Worm (Caenorhabditis elegans) whole organism, L4 larva: Measurements from ENCODE around the gene acl-13.

Experiments used
- D1046.2 ChIP-seq: fragments of 200-800 bp; sonication (Bioruptor generic); IDR thresholded peaks from 2 replicates; pipeline ENCODE4 v1.3.6; 2022; ENCODE audit warnings: missing genetic modification characterization, missing compliant biosample characterization
- F44E2.7 ChIP-seq: fragments of 200-800 bp; sonication (Bioruptor generic); IDR thresholded peaks from 2 replicates; pipeline ENCODE4 v2.1.2; 2022; ENCODE audit warnings: missing genetic modification characterization, missing compliant biosample characterization
- aly-2 ChIP-seq: sonication (generic microtip); optimal IDR thresholded peaks from 2 replicates; lab custom pipeline; 2018; ENCODE audit warnings: missing biosample characterization, missing genetic modification characterization
- arid-1 ChIP-seq: fragments of 200-800 bp; sonication (Bioruptor generic); conservative IDR thresholded peaks from 2 replicates; pipeline ENCODE4 v1.3.6; 2022; ENCODE audit warnings: missing genetic modification reagents, missing genetic modification characterization, missing compliant biosample characterization
- attf-4 ChIP-seq: sonication (generic microtip); optimal IDR thresholded peaks from 3 replicates; lab custom pipeline; 2017; ENCODE audit warnings: missing biosample characterization, missing genetic modification characterization
- ceh-44 ChIP-seq: fragments of 200-800 bp; sonication (Bioruptor generic); IDR thresholded peaks from 2 replicates; pipeline ENCODE4 v1.3.6; 2022; ENCODE audit warnings: missing genetic modification reagents, missing genetic modification characterization, missing compliant biosample characterization
- daf-16 ChIP-seq, 3 experiments: sonication (generic microtip); optimal IDR thresholded peaks; 2 replicates each; lab custom pipeline; 2016 to 2017; ENCODE audit warnings: missing genetic modification characterization in 3 of 3, missing genetic modification reagents in 3 of 3, mild to moderate bottlenecking in 2 of 3, missing compliant biosample characterization in 2 of 3, missing biosample characterization in 1 of 3, moderate library complexity in 1 of 3
- daf-19 ChIP-seq: fragments of 200-800 bp; sonication (Bioruptor generic); conservative IDR thresholded peaks from 2 replicates; pipeline ENCODE4 v1.3.6; 2022; ENCODE audit warnings: missing genetic modification characterization, missing compliant biosample characterization
- daf-8 ChIP-seq: fragments of 200-800 bp; sonication (Bioruptor generic); IDR thresholded peaks from 2 replicates; pipeline ENCODE4 v1.3.6; 2022; ENCODE audit warnings: missing genetic modification characterization, missing compliant biosample characterization
- dmd-6 ChIP-seq: fragments of 200-800 bp; sonication (Bioruptor generic); IDR thresholded peaks from 2 replicates; pipeline ENCODE4 v1.3.6; 2022; ENCODE audit warnings: missing genetic modification reagents, missing genetic modification characterization, missing compliant biosample characterization
- dmd-8 ChIP-seq: fragments of 200-800 bp; sonication (Bioruptor generic); IDR thresholded peaks from 2 replicates; pipeline ENCODE4 v1.3.6; 2022; ENCODE audit warnings: missing genetic modification characterization, missing compliant biosample characterization
- dve-1 ChIP-seq: sonication (generic microtip); optimal IDR thresholded peaks from 2 replicates; lab custom pipeline; 2017; ENCODE audit warnings: antibody characterized with exemption, mild to moderate bottlenecking, missing genetic modification characterization, missing compliant biosample characterization; ENCODE audit not compliant: insufficient read depth
- egl-27 ChIP-seq: sonication (generic microtip); optimal IDR thresholded peaks from 3 replicates; lab custom pipeline; 2017; ENCODE audit warnings: missing biosample characterization, missing genetic modification reagents, missing genetic modification characterization
- egl-43 ChIP-seq: fragments of 200-800 bp; sonication (Bioruptor generic); IDR thresholded peaks from 2 replicates; pipeline ENCODE4 v1.3.6; 2022; ENCODE audit warnings: missing genetic modification reagents, missing genetic modification characterization, missing compliant biosample characterization
- fkh-10 ChIP-seq: fragments of 150-350 bp; optimal IDR thresholded peaks from 2 replicates; lab custom pipeline; 2014; ENCODE audit warnings: missing biosample characterization, missing genetic modification reagents, missing genetic modification characterization
- gei-8 ChIP-seq: fragments of 200-800 bp; sonication (Bioruptor generic); optimal IDR thresholded peaks from 2 replicates; lab custom pipeline; 2018; ENCODE audit warnings: mild to moderate bottlenecking, missing genetic modification characterization, missing compliant biosample characterization
- hlh-11 ChIP-seq: fragments of 200-800 bp; sonication (Bioruptor generic); optimal IDR thresholded peaks from 2 replicates; lab custom pipeline; 2018; ENCODE audit warnings: mild to moderate bottlenecking, missing genetic modification characterization, missing compliant biosample characterization
- hmg-1.1 ChIP-seq: fragments of 200-800 bp; sonication (Bioruptor generic); IDR thresholded peaks from 2 replicates; pipeline ENCODE4 v1.3.6; 2022; ENCODE audit warnings: missing genetic modification reagents, missing genetic modification characterization, missing compliant biosample characterization
- lir-3 ChIP-seq: sonication (generic microtip); optimal IDR thresholded peaks from 2 replicates; lab custom pipeline; 2016; ENCODE audit warnings: mild to moderate bottlenecking, missing genetic modification characterization, missing compliant biosample characterization
- lsy-2 ChIP-seq, 2 experiments: fragments of 150-350 bp in 1 of 2; sonication (generic microtip) in 1 of 2; optimal IDR thresholded peaks; 2 replicates each; lab custom pipeline; 2014 to 2017; ENCODE audit warnings: missing biosample characterization in 2 of 2, missing genetic modification characterization in 2 of 2
- mdl-1 ChIP-seq, 2 experiments: fragments of 150-350 bp in 1 of 2; sonication (generic microtip) in 1 of 2; optimal IDR thresholded peaks; 2 replicates each; lab custom pipeline; 2014 to 2017; ENCODE audit warnings: missing biosample characterization in 2 of 2, missing genetic modification characterization in 2 of 2
- mdt-29 ChIP-seq: fragments of 200-800 bp; sonication (Bioruptor generic); IDR thresholded peaks from 2 replicates; pipeline ENCODE4 v1.3.6; 2022; ENCODE audit warnings: missing genetic modification reagents, missing genetic modification characterization, missing compliant biosample characterization
- mep-1 ChIP-seq: fragments of 150-350 bp; sonication (generic microtip); optimal IDR thresholded peaks from 3 replicates; lab custom pipeline; 2014; ENCODE audit warnings: missing biosample characterization, missing genetic modification characterization
- mes-2 ChIP-seq: sonication (generic microtip); optimal IDR thresholded peaks from 2 replicates; lab custom pipeline; 2016; ENCODE audit warnings: missing genotype, mild to moderate bottlenecking, missing genetic modification characterization, missing compliant biosample characterization; ENCODE audit not compliant: poor library complexity, severe bottlenecking
- nhr-102 ChIP-seq: sonication (generic microtip); optimal IDR thresholded peaks from 2 replicates; lab custom pipeline; 2016; ENCODE audit warnings: mild to moderate bottlenecking, missing genetic modification characterization, moderate library complexity, missing compliant biosample characterization
- nhr-11 ChIP-seq: fragments of 150-350 bp; optimal IDR thresholded peaks from 2 replicates; lab custom pipeline; 2014; ENCODE audit warnings: missing biosample characterization, missing genetic modification characterization
- nhr-28 ChIP-seq: fragments of 150-350 bp; optimal IDR thresholded peaks from 2 replicates; lab custom pipeline; 2014; ENCODE audit warnings: missing biosample characterization, missing genetic modification characterization
- nhr-42 ChIP-seq: fragments of 200-800 bp; sonication (Bioruptor generic); IDR thresholded peaks from 2 replicates; pipeline ENCODE4 v1.3.6; 2022; ENCODE audit warnings: missing genetic modification characterization, missing compliant biosample characterization
- nhr-48 ChIP-seq: sonication (generic microtip); optimal IDR thresholded peaks from 2 replicates; lab custom pipeline; 2016; ENCODE audit warnings: mild to moderate bottlenecking, missing genetic modification characterization, missing compliant biosample characterization
- nhr-77 ChIP-seq: fragments of 150-350 bp; optimal IDR thresholded peaks from 2 replicates; lab custom pipeline; 2014; ENCODE audit warnings: missing biosample characterization, missing genetic modification characterization
- pqm-1 ChIP-seq: sonication (generic microtip); optimal IDR thresholded peaks from 2 replicates; lab custom pipeline; 2017; ENCODE audit warnings: missing biosample characterization, missing genetic modification characterization
- saeg-2 ChIP-seq: fragments of 200-800 bp; sonication (Bioruptor generic); IDR thresholded peaks from 2 replicates; pipeline ENCODE4 v1.3.6; 2022; ENCODE audit warnings: missing genetic modification reagents, missing genetic modification characterization, missing compliant biosample characterization
- spr-3 ChIP-seq: fragments of 200-800 bp; sonication (Bioruptor generic); optimal IDR thresholded peaks from 2 replicates; lab custom pipeline; 2018; ENCODE audit warnings: mild to moderate bottlenecking, missing genetic modification characterization, missing compliant biosample characterization
- unc-39 ChIP-seq: sonication (generic microtip); optimal IDR thresholded peaks from 2 replicates; lab custom pipeline; 2017; ENCODE audit warnings: missing biosample characterization, missing genetic modification characterization
- vab-7 ChIP-seq: fragments of 200-800 bp; sonication (Bioruptor generic); IDR thresholded peaks from 2 replicates; pipeline ENCODE4 v1.3.6; 2022; ENCODE audit warnings: missing genetic modification reagents, missing genetic modification characterization, missing compliant biosample characterization
- zfp-2 ChIP-seq: sonication (generic microtip); optimal IDR thresholded peaks from 2 replicates; lab custom pipeline; 2016; ENCODE audit warnings: mild to moderate bottlenecking, missing genetic modification characterization, missing compliant biosample characterization
- zfp-3 ChIP-seq: fragments of 200-800 bp; sonication (Bioruptor generic); conservative IDR thresholded peaks from 2 replicates; pipeline ENCODE4 v1.3.6; 2022; ENCODE audit warnings: missing genetic modification reagents, missing genetic modification characterization, missing compliant biosample characterization
- ztf-7 ChIP-seq: fragments of 150-350 bp; optimal IDR thresholded peaks from 2 replicates; lab custom pipeline; 2014; ENCODE audit warnings: missing biosample characterization, missing genetic modification characterization

acl-13 gene

ce11 chrIV:12417536-12418195 lies 7.4 kb downstream of the acl-13 start, which contains the start of gene F08G5.3 (continued):
- TF ChIP-seq mes-2 (tag; lab: Kevin White, UChicago), result peak; percentile 73
- peak; percentile 82 for TF ChIP-seq dmd-8 (GFP tag; lab: Robert Waterston, UW)
- TF ChIP-seq attf-4 (tag; lab: Kevin White, UChicago), result no peak
- peak; percentile 91 for TF ChIP-seq egl-43 (GFP tag; lab: Robert Waterston, UW)
- 0 out of 2 replicates have a peak, but pooled peaks have one; percentile 43 for TF ChIP-seq ceh-44 (GFP tag; lab: Robert Waterston, UW)
- peak; percentile 91 for TF ChIP-seq vab-7 (GFP tag; lab: Robert Waterston, UW)
- no peak for TF ChIP-seq daf-19
- TF ChIP-seq lir-3, result peak; percentile 49
- TF ChIP-seq pqm-1, result no peak
- TF ChIP-seq spr-3, result peak; percentile 53
- peak; percentile 72; the same call in 1 of the 2 replicates for TF ChIP-seq mdt-29
- TF ChIP-seq gei-8 (GFP tag; lab: Kevin White, UChicago), result peak; percentile 72
- TF ChIP-seq D1046.2 (GFP tag; lab: Robert Waterston, UW), result peak; percentile 82; the same call in 1 of the 2 replicates
- peak; percentile 49 for TF ChIP-seq mep-1 (tag; lab: Kevin White, UChicago)
- TF ChIP-seq lsy-2 (tag; optimal IDR thresholded peaks at IDR 0.05; lab: Kevin White, UChicago), result peak in 1 of 2 experiments; percentile 58
- TF ChIP-seq daf-16 (GFP tag; optimal IDR thresholded peaks at IDR 0.05; lab: Kevin White, UChicago), result peak in 1 of 2 experiments; percentile 80
- peak; percentile 44 for TF ChIP-seq daf-16 (tag; optimal IDR thresholded peaks at IDR 0.05; lab: Kevin White, UChicago)
- peak; percentile 86 for TF ChIP-seq arid-1 (GFP tag; lab: Robert Waterston, UW)
- TF ChIP-seq saeg-2 (GFP tag; lab: Robert Waterston, UW), result peak; percentile 66; the same call in 1 of the 2 replicates

ce11 chrIV:12419291-12419690 lies 9.0 kb downstream of the acl-13 start:
- TF ChIP-seq pqm-1, result no peak
- TF ChIP-seq zfp-2 (tag; lab: Kevin White, UChicago), result no peak
- peak; percentile 14 for TF ChIP-seq mep-1 (tag; lab: Kevin White, UChicago)
- no peak for TF ChIP-seq attf-4 (tag; lab: Kevin White, UChicago)
- TF ChIP-seq nhr-42, result no peak
- peak; percentile 54 for TF ChIP-seq fkh-10 (GFP tag; lab: Kevin White, UChicago)
- TF ChIP-seq daf-8 (GFP tag; lab: Robert Waterston, UW), result no peak

ce11 chrIV:12420455-12420854 lies 10.2 kb downstream of the acl-13 start, which contains the start of gene ugt-65:
Gene ugt-65 (plus strand): TSS chrIV:12420683.
- TF ChIP-seq hlh-11 (tag; lab: Kevin White, UChicago) (peak; percentile 54), nhr-77 (tag; lab: Kevin White, UChicago) (peak; percentile 46), daf-8 (GFP tag; lab: Robert Waterston, UW) (no peak), lsy-2 (tag; optimal IDR thresholded peaks at IDR 0.05; lab: Kevin White, UChicago) (peak in 1 of 2 experiments; percentile 17), nhr-48 (tag; lab: Kevin White, UChicago) (peak; percentile 27), pqm-1 (peak; percentile 76), mdl-1 (tag; optimal IDR thresholded peaks at IDR 0.05; lab: Kevin White, UChicago) (no peak), nhr-11 (tag; lab: Kevin White, UChicago) (no peak), zfp-3 (GFP tag; lab: Robert Waterston, UW) (no peak), nhr-28 (peak; percentile 72), ztf-7 (tag; lab: Kevin White, UChicago) (no peak), dve-1 (tag; lab: Kevin White, UChicago) (peak; percentile 67), aly-2 (tag; lab: Kevin White, UChicago) (no peak), hmg-1.1 (GFP tag; lab: Robert Waterston, UW) (no peak), unc-39 (tag; lab: Kevin White, UChicago) (no peak), mdt-29 (no peak), egl-27 (tag; lab: Kevin White, UChicago) (no peak), F44E2.7 (GFP tag; lab: Robert Waterston, UW) (no peak), dmd-6 (GFP tag; lab: Robert Waterston, UW) (peak; percentile 54), daf-16 (GFP tag; optimal IDR thresholded peaks at IDR 0.05; lab: Kevin White, UChicago) (no peak), daf-16 (tag; optimal IDR thresholded peaks at IDR 0.05; lab: Kevin White, UChicago) (peak; percentile 74), nhr-102 (tag; lab: Kevin White, UChicago) (peak; percentile 1)
- TF ChIP-seq, all 104 proteins: peak for 10
